4 fruit fly cellular contexts compared by ENCODE assay signal in the genomic region with DNA sequence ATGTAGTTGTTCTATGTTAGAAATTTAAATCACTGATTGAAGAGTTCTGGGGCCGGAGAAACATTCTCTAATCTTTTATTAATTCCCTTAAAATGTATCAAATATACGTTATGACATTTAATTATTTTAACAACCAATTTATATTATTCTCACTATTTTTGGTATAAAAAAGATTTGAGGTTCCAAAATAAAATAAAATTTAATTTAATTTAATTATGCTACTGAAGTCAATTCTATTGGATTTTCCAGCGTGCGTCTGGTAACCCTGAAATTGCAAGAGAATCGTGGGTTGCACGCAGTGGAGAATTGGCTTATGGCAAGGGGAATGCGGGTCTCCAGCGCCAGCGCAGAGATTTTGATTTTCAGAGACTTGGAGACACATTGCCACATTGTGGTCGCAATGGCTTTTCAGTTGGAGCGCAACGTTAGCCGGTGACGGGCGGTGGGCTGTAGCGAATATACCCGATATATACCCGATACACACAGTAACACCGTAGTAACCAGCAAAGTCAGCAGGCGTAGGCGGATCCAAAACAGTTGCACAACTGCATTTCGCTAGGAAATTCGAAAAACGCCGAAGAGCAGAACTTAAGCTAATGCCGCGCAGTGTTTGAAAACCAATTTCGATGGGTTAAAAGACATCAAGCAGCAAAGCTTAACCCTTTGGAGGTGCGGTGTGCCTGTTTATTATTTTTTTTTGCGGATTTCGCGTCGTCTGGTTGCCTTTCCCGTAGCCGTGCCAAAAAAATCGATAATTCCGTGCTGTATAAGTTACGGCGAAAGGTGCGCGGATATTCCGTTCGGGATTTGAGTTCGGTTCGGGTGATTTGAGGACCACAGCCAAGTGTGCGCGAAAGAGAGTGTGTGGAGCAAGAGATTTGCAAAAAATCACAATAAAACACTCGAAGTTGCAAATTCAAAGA.
A peak's percentile ranks its signal among the peaks of the same experiment; 100 is the strongest.
TF ChIP-seq lines count a peak whose summit lies in the region.

No protein-coding gene starts in this region.

TF ChIP-seq in whole organism, adult, 20 proteins besides CTCF, POLR2A, EP300 and RAD21 (continued from another document):
- TF ChIP-seq kay (GFP tag; lab: Kevin White, UChicago; ENCODE audit: borderline replicate concordance) = peak; percentile 65
TF ChIP-seq in whole organism, adult: peak in this region for 3.

TF ChIP-seq in whole organism, embryonic, 481 proteins besides CTCF, POLR2A, EP300 and RAD21 (continued from another document and continues in another):
- TF ChIP-seq Fer2 (tag; optimal IDR thresholded peaks at IDR 0.05; lab: Kevin White, UChicago) (no peak), wor (GFP tag; IDR thresholded peaks at IDR 0.05; lab: Robert Waterston, UW) (no peak), Dfd (GFP tag; optimal IDR thresholded peaks at IDR 0.05; lab: Kevin White, UChicago) (no peak), disco-r (GFP tag; optimal IDR thresholded peaks at IDR 0.05; lab: Kevin White, UChicago) (no peak), CG4424 (GFP tag; optimal IDR thresholded peaks at IDR 0.05; lab: Kevin White, UChicago) (peak; percentile 44), Trl (optimal IDR thresholded peaks at IDR 0.05; lab: Kevin White, UChicago) (peak in 1 of 2 experiments; percentile 3), Trl (GFP tag; optimal IDR thresholded peaks at IDR 0.05; lab: Kevin White, UChicago) (no peak), Fer3 (tag; optimal IDR thresholded peaks at IDR 0.05; lab: Kevin White, UChicago) (no peak), CG9215 (GFP tag; IDR thresholded peaks at IDR 0.05; lab: Robert Waterston, UW) (no peak), CG1233 (GFP tag; optimal IDR thresholded peaks at IDR 0.05; lab: Kevin White, UChicago) (peak; percentile 20), CG18599 (GFP tag; optimal IDR thresholded peaks at IDR 0.05; lab: Kevin White, UChicago) (peak; percentile 4), lbe (GFP tag; optimal IDR thresholded peaks at IDR 0.05; lab: Kevin White, UChicago) (no peak), CG13424 (tag; optimal IDR thresholded peaks at IDR 0.05; lab: Kevin White, UChicago) (peak; percentile 63), oc (tag; optimal IDR thresholded peaks at IDR 0.05; lab: Kevin White, UChicago) (no peak), maf-S (GFP tag; optimal IDR thresholded peaks at IDR 0.05; lab: Kevin White, UChicago) (no peak), dati (GFP tag; IDR thresholded peaks at IDR 0.05; lab: Robert Waterston, UW) (no peak), CG12236 (GFP tag; optimal IDR thresholded peaks at IDR 0.05; lab: Kevin White, UChicago) (no peak), al (GFP tag; IDR thresholded peaks at IDR 0.05; lab: Robert Waterston, UW) (no peak), CG10543 (GFP tag; optimal IDR thresholded peaks at IDR 0.05; lab: Kevin White, UChicago) (no peak), CG12391 (tag; optimal IDR thresholded peaks at IDR 0.05; lab: Kevin White, UChicago) (peak; percentile 48), HLHmδ (GFP tag; optimal IDR thresholded peaks at IDR 0.05; lab: Kevin White, UChicago) (peak; percentile 14), CG7271 (tag; optimal IDR thresholded peaks at IDR 0.05; lab: Kevin White, UChicago) (no peak), Doc2 (GFP tag; IDR thresholded peaks at IDR 0.05; lab: Robert Waterston, UW) (no peak), Dbx (GFP tag; IDR thresholded peaks at IDR 0.05; lab: Robert Waterston, UW) (0 out of 3 replicates have a peak, but pooled peaks have one; percentile 11), CG8765 (GFP tag; IDR thresholded peaks at IDR 0.05; lab: Robert Waterston, UW) (no peak), CG7372 (GFP tag; IDR thresholded peaks at IDR 0.05; lab: Robert Waterston, UW) (no peak), sens (GFP tag; lab: Kevin White, UChicago) (peak; percentile 29), peb (GFP tag; IDR thresholded peaks at IDR 0.05; lab: Robert Waterston, UW) (no peak; the same call in 1 of the 2 replicates), CG1832 (GFP tag; optimal IDR thresholded peaks at IDR 0.05; lab: Kevin White, UChicago) (no peak), CG9437 (GFP tag; optimal IDR thresholded peaks at IDR 0.05; lab: Kevin White, UChicago) (peak; percentile 64), CG11695 (GFP tag; IDR thresholded peaks at IDR 0.05; lab: Robert Waterston, UW) (0 out of 3 replicates have a peak, but pooled peaks have one; percentile 17), CkIIα-i1 (GFP tag; IDR thresholded peaks at IDR 0.05; lab: Robert Waterston, UW) (no peak), fd3F (GFP tag; optimal IDR thresholded peaks at IDR 0.05; lab: Kevin White, UChicago) (no peak), pan (optimal IDR thresholded peaks at IDR 0.05; lab: Kevin White, UChicago) (no peak), pan (GFP tag; optimal IDR thresholded peaks at IDR 0.05 in 1 of 2, IDR thresholded peaks at IDR 0.05 in 1 of 2) (no peak), CG12659 (GFP tag; optimal IDR thresholded peaks at IDR 0.05; lab: Kevin White, UChicago) (peak; percentile 41), Poxn (GFP tag; IDR thresholded peaks at IDR 0.05; lab: Robert Waterston, UW) (no peak), CG8924 (tag; optimal IDR thresholded peaks at IDR 0.05; lab: Kevin White, UChicago) (peak; percentile 27), Jarid2 (GFP tag; optimal IDR thresholded peaks at IDR 0.05; lab: Kevin White, UChicago) (peak; percentile 47), mirr (GFP tag; optimal IDR thresholded peaks at IDR 0.05; lab: Kevin White, UChicago) (no peak), Dad (GFP tag; optimal IDR thresholded peaks at IDR 0.05; lab: Kevin White, UChicago) (no peak)

TF ChIP-seq in whole organism, prepupa, 60 proteins besides CTCF, POLR2A, EP300 and RAD21 (continued from another document):
- peak; percentile 68 for TF ChIP-seq CG4318 (GFP tag; optimal IDR thresholded peaks at IDR 0.05; lab: Kevin White, UChicago)
- TF ChIP-seq esn (GFP tag; optimal IDR thresholded peaks at IDR 0.05; lab: Kevin White, UChicago) = no peak
- TF ChIP-seq fd85E (GFP tag; optimal IDR thresholded peaks at IDR 0.05; lab: Kevin White, UChicago) = no peak
- no peak for TF ChIP-seq Lpt (GFP tag; optimal IDR thresholded peaks at IDR 0.05; lab: Kevin White, UChicago)
- no peak for TF ChIP-seq fkh (GFP tag; optimal IDR thresholded peaks at IDR 0.05; lab: Kevin White, UChicago)
- TF ChIP-seq spab (GFP tag; optimal IDR thresholded peaks at IDR 0.05; lab: Kevin White, UChicago) = peak; percentile 21
- no peak for TF ChIP-seq Hr38 (GFP tag; optimal IDR thresholded peaks at IDR 0.05; lab: Kevin White, UChicago)
- no peak for TF ChIP-seq Ets21C (GFP tag; optimal IDR thresholded peaks at IDR 0.05; lab: Kevin White, UChicago)
- no peak for TF ChIP-seq CG7368 (GFP tag; optimal IDR thresholded peaks at IDR 0.05; lab: Kevin White, UChicago)
- peak; percentile 4 for TF ChIP-seq Met (GFP tag; optimal IDR thresholded peaks at IDR 0.05; lab: Kevin White, UChicago)
- TF ChIP-seq CG34406 (GFP tag; optimal IDR thresholded peaks at IDR 0.05; lab: Kevin White, UChicago) = peak; percentile 17
- peak; percentile 27 for TF ChIP-seq achi (GFP tag; optimal IDR thresholded peaks at IDR 0.05; lab: Kevin White, UChicago)
- TF ChIP-seq CG6808 (GFP tag; optimal IDR thresholded peaks at IDR 0.05; lab: Kevin White, UChicago) = peak; percentile 52
- peak in 1 of 2 experiments; percentile 92 for TF ChIP-seq salr (GFP tag; optimal IDR thresholded peaks at IDR 0.05; lab: Kevin White, UChicago)
- peak; percentile 45 for TF ChIP-seq CG3032 (tag; optimal IDR thresholded peaks at IDR 0.05; lab: Kevin White, UChicago)
- peak; percentile 93 for TF ChIP-seq Eip78C (GFP tag; lab: Kevin White, UChicago)
- peak; percentile 16; the same call in 1 of the 2 replicates for TF ChIP-seq CG15336 (GFP tag; IDR thresholded peaks at IDR 0.05; lab: Robert Waterston, UW)
- no peak for TF ChIP-seq svp (GFP tag; lab: Kevin White, UChicago)
- peak; percentile 43 for TF ChIP-seq net (GFP tag; optimal IDR thresholded peaks at IDR 0.05; lab: Kevin White, UChicago)
- peak; percentile 28 for TF ChIP-seq topi (GFP tag; optimal IDR thresholded peaks at IDR 0.05; lab: Kevin White, UChicago)
- TF ChIP-seq CG3919 (GFP tag; optimal IDR thresholded peaks at IDR 0.05; lab: Kevin White, UChicago) = peak; percentile 32
- TF ChIP-seq Ets96B (tag; optimal IDR thresholded peaks at IDR 0.05; lab: Kevin White, UChicago) = peak; percentile 38
- no peak for TF ChIP-seq pdm3 (GFP tag; optimal IDR thresholded peaks at IDR 0.05; lab: Kevin White, UChicago)
- peak; percentile 72 for TF ChIP-seq CG6276 (GFP tag; optimal IDR thresholded peaks at IDR 0.05; lab: Kevin White, UChicago)
- no peak for TF ChIP-seq lz (GFP tag; optimal IDR thresholded peaks at IDR 0.05; lab: Kevin White, UChicago)
- no peak for TF ChIP-seq dac (GFP tag; optimal IDR thresholded peaks at IDR 0.05; lab: Kevin White, UChicago)
- peak; percentile 40 for TF ChIP-seq acj6 (GFP tag; optimal IDR thresholded peaks at IDR 0.05; lab: Kevin White, UChicago)
- TF ChIP-seq CG6792 (GFP tag; optimal IDR thresholded peaks at IDR 0.05; lab: Kevin White, UChicago) = no peak
- no peak for TF ChIP-seq Hr39 (GFP tag; optimal IDR thresholded peaks at IDR 0.05; lab: Kevin White, UChicago)
- no peak for TF ChIP-seq Blimp-1 (GFP tag; optimal IDR thresholded peaks at IDR 0.05; lab: Kevin White, UChicago)
- peak; percentile 55 for TF ChIP-seq dsx (GFP tag; optimal IDR thresholded peaks at IDR 0.05; lab: Kevin White, UChicago; ENCODE audit: poor library complexity, severe bottlenecking)
- TF ChIP-seq CG1621 (tag; optimal IDR thresholded peaks at IDR 0.05; lab: Kevin White, UChicago) = no peak
- no peak for TF ChIP-seq Sox102F (GFP tag; optimal IDR thresholded peaks at IDR 0.05; lab: Kevin White, UChicago)
- no peak for TF ChIP-seq CG11294 (GFP tag; IDR thresholded peaks at IDR 0.05; lab: Robert Waterston, UW)
- no peak for TF ChIP-seq Sox15 (GFP tag; optimal IDR thresholded peaks at IDR 0.05; lab: Kevin White, UChicago)
- peak; percentile 77 for TF ChIP-seq eg (GFP tag; IDR thresholded peaks at IDR 0.05; lab: Robert Waterston, UW)
- no peak for TF ChIP-seq CG10669 (GFP tag; optimal IDR thresholded peaks at IDR 0.05; lab: Kevin White, UChicago)
- no peak for TF ChIP-seq CG11902 (GFP tag; optimal IDR thresholded peaks at IDR 0.05; lab: Kevin White, UChicago)
- TF ChIP-seq ss (GFP tag; optimal IDR thresholded peaks at IDR 0.05; lab: Kevin White, UChicago) = peak; percentile 21 to 25
- TF ChIP-seq CG32006 (GFP tag; optimal IDR thresholded peaks at IDR 0.05; lab: Kevin White, UChicago) = peak; percentile 86
- TF ChIP-seq fd59A (GFP tag; optimal IDR thresholded peaks at IDR 0.05; lab: Kevin White, UChicago) = peak; percentile 2
- no peak for TF ChIP-seq CG9139 (GFP tag; optimal IDR thresholded peaks at IDR 0.05; lab: Kevin White, UChicago)
- no peak for TF ChIP-seq Eip93F (GFP tag; optimal IDR thresholded peaks at IDR 0.05; lab: Kevin White, UChicago)

TF ChIP-seq in whole organism, pupa, 21 proteins besides CTCF, POLR2A, EP300 and RAD21 (continued from another document):
- TF ChIP-seq EcR (GFP tag; optimal IDR thresholded peaks at IDR 0.05; lab: Kevin White, UChicago) (no peak), CG14655 (GFP tag; optimal IDR thresholded peaks at IDR 0.05; lab: Kevin White, UChicago) (peak; percentile 76), CG12605 (GFP tag; IDR thresholded peaks at IDR 0.05; lab: Robert Waterston, UW) (0 out of 2 replicates have a peak, but pooled peaks have one; percentile 22)
